Worm (Caenorhabditis elegans) whole organism, mixed stage, embryonic: ENCODE data around the gene F47B8.3.

Experiments
- M03D4.4 ChIP-seq: sonication (generic microtip); optimal IDR thresholded peaks from 2 replicates; lab custom pipeline; 2017; ENCODE audit warnings: mild to moderate bottlenecking, missing genetic modification characterization, missing compliant biosample characterization
- ceh-83 ChIP-seq: fragments of 200-800 bp; sonication (Bioruptor generic); optimal IDR thresholded peaks from 2 replicates; lab custom pipeline; 2018; ENCODE audit warnings: mild to moderate bottlenecking, missing genetic modification characterization, missing compliant biosample characterization
- ces-1 ChIP-seq: fragments of 150-350 bp; optimal IDR thresholded peaks from 2 replicates; lab custom pipeline; 2014; ENCODE audit warnings: missing biosample characterization, missing genetic modification reagents, missing genetic modification characterization
- cnd-1 ChIP-seq: fragments of 200-800 bp; sonication (Bioruptor generic); optimal IDR thresholded peaks from 2 replicates; lab custom pipeline; 2018; ENCODE audit warnings: mild to moderate bottlenecking, missing genetic modification characterization, missing compliant biosample characterization
- drap-1 ChIP-seq: fragments of 200-800 bp; sonication (Bioruptor generic); optimal IDR thresholded peaks from 3 replicates; lab custom pipeline; 2018; ENCODE audit warnings: mild to moderate bottlenecking, missing genetic modification characterization, missing compliant biosample characterization
- elt-1 ChIP-seq: sonication (generic microtip); optimal IDR thresholded peaks from 2 replicates; lab custom pipeline; 2017; ENCODE audit warnings: missing genetic modification characterization, mild to moderate bottlenecking, missing compliant biosample characterization, antibody characterized with exemption, moderate library complexity, borderline replicate concordance; ENCODE audit not compliant: insufficient read depth
- elt-3 ChIP-seq: fragments of 150-350 bp; optimal IDR thresholded peaks from 2 replicates; lab custom pipeline; 2014; ENCODE audit warnings: missing biosample characterization, missing genetic modification characterization
- flh-1 ChIP-seq: fragments of 200-800 bp; sonication (Bioruptor generic); optimal IDR thresholded peaks from 2 replicates; lab custom pipeline; 2018; ENCODE audit warnings: mild to moderate bottlenecking, missing genetic modification characterization, moderate library complexity, missing compliant biosample characterization
- ham-2 ChIP-seq: fragments of 200-800 bp; sonication (Bioruptor generic); optimal IDR thresholded peaks from 2 replicates; lab custom pipeline; 2018; ENCODE audit warnings: mild to moderate bottlenecking, missing genetic modification characterization, missing compliant biosample characterization
- hlh-1 ChIP-seq: fragments of 150-350 bp; optimal IDR thresholded peaks from 2 replicates; lab custom pipeline; 2014; ENCODE audit warnings: missing biosample characterization, missing genetic modification reagents, missing genetic modification characterization
- lin-13 ChIP-seq: fragments of 150-350 bp; optimal IDR thresholded peaks from 2 replicates; lab custom pipeline; 2014; ENCODE audit warnings: missing biosample characterization, missing genetic modification characterization
- lin-32 ChIP-seq: fragments of 200-800 bp; sonication (Bioruptor generic); optimal IDR thresholded peaks from 2 replicates; lab custom pipeline; 2018; ENCODE audit warnings: mild to moderate bottlenecking, missing genetic modification characterization, missing compliant biosample characterization
- lsy-2 ChIP-seq: fragments of 150-350 bp; optimal IDR thresholded peaks from 2 replicates; lab custom pipeline; 2014; ENCODE audit warnings: missing biosample characterization, missing genetic modification characterization
- mab-5 ChIP-seq: fragments of 150-350 bp; optimal IDR thresholded peaks from 2 replicates; lab custom pipeline; 2014; ENCODE audit warnings: missing biosample characterization, missing genetic modification characterization
- mep-1 ChIP-seq: fragments of 150-350 bp; optimal IDR thresholded peaks from 2 replicates; lab custom pipeline; 2017; ENCODE audit warnings: missing biosample characterization, missing genetic modification reagents, missing genetic modification characterization, inconsistent platforms
- mls-2 ChIP-seq: sonication (generic microtip); optimal IDR thresholded peaks from 2 replicates; lab custom pipeline; 2016; ENCODE audit warnings: mild to moderate bottlenecking, missing genetic modification characterization, moderate library complexity, missing compliant biosample characterization
- nhr-2 ChIP-seq: fragments of 150-350 bp; optimal IDR thresholded peaks from 2 replicates; lab custom pipeline; 2014; ENCODE audit warnings: missing biosample characterization, missing genetic modification characterization
- nhr-237 ChIP-seq: fragments of 150-350 bp; optimal IDR thresholded peaks from 2 replicates; lab custom pipeline; 2014; ENCODE audit warnings: missing biosample characterization, missing genetic modification characterization
- nhr-28 ChIP-seq: fragments of 150-350 bp; optimal IDR thresholded peaks from 2 replicates; lab custom pipeline; 2014; ENCODE audit warnings: missing biosample characterization, missing genetic modification characterization
- nhr-76 ChIP-seq: sonication (generic microtip); optimal IDR thresholded peaks from 2 replicates; lab custom pipeline; 2017; ENCODE audit warnings: missing biosample characterization, missing genetic modification characterization
- pha-4 ChIP-seq: fragments of 150-350 bp; optimal IDR thresholded peaks from 2 replicates; lab custom pipeline; 2018; ENCODE audit warnings: missing biosample characterization, missing genetic modification reagents, missing genetic modification characterization
- sem-2 ChIP-seq: fragments of 200-800 bp; sonication (Bioruptor generic); optimal IDR thresholded peaks from 2 replicates; lab custom pipeline; 2018; ENCODE audit warnings: mild to moderate bottlenecking, missing genetic modification characterization, missing compliant biosample characterization
- sptf-1 ChIP-seq: sonication (generic microtip); optimal IDR thresholded peaks from 2 replicates; lab custom pipeline; 2017; ENCODE audit warnings: mild to moderate bottlenecking, missing genetic modification characterization, moderate library complexity, missing compliant biosample characterization
- tbx-8 ChIP-seq: fragments of 200-800 bp; sonication (Bioruptor generic); optimal IDR thresholded peaks from 2 replicates; lab custom pipeline; 2018; ENCODE audit warnings: mild to moderate bottlenecking, missing genetic modification characterization, moderate library complexity, missing compliant biosample characterization
- unc-120 ChIP-seq: sonication (generic microtip); optimal IDR thresholded peaks from 2 replicates; lab custom pipeline; 2017; ENCODE audit warnings: missing genetic modification characterization, missing compliant biosample characterization; ENCODE audit not compliant: poor library complexity, severe bottlenecking
- unc-39 ChIP-seq: fragments of 150-350 bp; optimal IDR thresholded peaks from 2 replicates; lab custom pipeline; 2014; ENCODE audit warnings: missing biosample characterization, missing genetic modification characterization
- unc-62 ChIP-seq: fragments of 150-350 bp; optimal IDR thresholded peaks from 2 replicates; lab custom pipeline; 2014; ENCODE audit warnings: missing biosample characterization, missing genetic modification reagents, missing genetic modification characterization
- zip-8 ChIP-seq: fragments of 150-350 bp; optimal IDR thresholded peaks from 2 replicates; lab custom pipeline; 2014; ENCODE audit warnings: missing biosample characterization, missing genetic modification characterization
- ztf-11 ChIP-seq: fragments of 150-350 bp; optimal IDR thresholded peaks from 2 replicates; lab custom pipeline; 2014; ENCODE audit warnings: missing biosample characterization, missing genetic modification characterization

Gene F47B8.3

ce11 chrV:14299569-14300064 lies 23.2 kb downstream of the F47B8.3 start, which contains the start of the genes spig-3 and F14D7.12:
TSS of gene spig-3 (minus strand) at chrV:14299669.
TSS of gene F14D7.12 (plus strand) at chrV:14300014.
- TF ChIP-seq unc-120 = no peak
- TF ChIP-seq elt-1 (tag; lab: Kevin White, UChicago) = no peak
- no peak for TF ChIP-seq unc-62 (GFP tag; lab: Kevin White, UChicago)
- no peak for TF ChIP-seq nhr-76 (tag; lab: Kevin White, UChicago)

ce11 chrV:14296499-14296898 lies 26.3 kb downstream of the F47B8.3 start, which contains the start of gene F14D7.3:
TSS of gene F14D7.3 (plus strand) at chrV:14296799.
- no peak for TF ChIP-seq nhr-237 (tag; lab: Kevin White, UChicago)
- no peak for TF ChIP-seq zip-8 (tag; lab: Kevin White, UChicago)
- TF ChIP-seq elt-1 (tag; lab: Kevin White, UChicago) = no peak
- TF ChIP-seq mls-2 (tag; lab: Kevin White, UChicago) = no peak
- no peak for TF ChIP-seq unc-62 (GFP tag; lab: Kevin White, UChicago)
- no peak for TF ChIP-seq mab-5 (tag; lab: Kevin White, UChicago)
- no peak for TF ChIP-seq unc-39 (tag; lab: Kevin White, UChicago)
- TF ChIP-seq nhr-28 (tag; lab: Kevin White, UChicago) = no peak
- no peak for TF ChIP-seq cnd-1 (tag; lab: Kevin White, UChicago)
- no peak for TF ChIP-seq hlh-1

- TF ChIP-seq pha-4 (tag; lab: Kevin White, UChicago) = no peak
- TF ChIP-seq elt-3 = no peak
- no peak for TF ChIP-seq lsy-2 (tag; lab: Kevin White, UChicago)
- TF ChIP-seq unc-62 (GFP tag; lab: Kevin White, UChicago) = no peak
- no peak for TF ChIP-seq mls-2 (tag; lab: Kevin White, UChicago)
- no peak for TF ChIP-seq hlh-1
Observed at ce11 chrV:14294396-14294795, 28.4 kb downstream of the F47B8.3 start, which contains the start of gene F14D7.9. TSS of gene F14D7.9 (plus strand) at chrV:14294696.

- TF ChIP-seq mep-1 (tag; lab: Kevin White, UChicago) = no peak
- TF ChIP-seq ztf-11 (tag; lab: Kevin White, UChicago) = no peak
- TF ChIP-seq cnd-1 (tag; lab: Kevin White, UChicago) = no peak
- TF ChIP-seq sptf-1 (tag; lab: Kevin White, UChicago) = no peak
- TF ChIP-seq elt-1 (tag; lab: Kevin White, UChicago) = no peak
- no peak for TF ChIP-seq flh-1
- no peak for TF ChIP-seq tbx-8 (GFP tag; lab: Kevin White, UChicago)
- TF ChIP-seq nhr-28 (tag; lab: Kevin White, UChicago) = no peak
- no peak for TF ChIP-seq ces-1
- TF ChIP-seq nhr-76 (tag; lab: Kevin White, UChicago) = no peak
- no peak for TF ChIP-seq mls-2 (tag; lab: Kevin White, UChicago)
- TF ChIP-seq ceh-83 (GFP tag; lab: Kevin White, UChicago) = no peak
- TF ChIP-seq hlh-1 = no peak
- TF ChIP-seq ham-2 (GFP tag; lab: Kevin White, UChicago) = no peak
- no peak for TF ChIP-seq lin-13 (tag; lab: Kevin White, UChicago)
Observed at ce11 chrV:14293667-14294194, 29.1 kb downstream of the F47B8.3 start, which contains the start of gene F14D7.2. TSS of gene F14D7.2 (minus strand) at chrV:14293717.

- TF ChIP-seq nhr-237 (tag; lab: Kevin White, UChicago) = no peak
- no peak for TF ChIP-seq ces-1
- no peak for TF ChIP-seq flh-1
- TF ChIP-seq sem-2 (GFP tag; lab: Kevin White, UChicago) = no peak
- no peak for TF ChIP-seq ceh-83 (GFP tag; lab: Kevin White, UChicago)
- TF ChIP-seq elt-3 = no peak
- no peak for TF ChIP-seq nhr-2
- no peak for TF ChIP-seq lin-13 (tag; lab: Kevin White, UChicago)
- no peak for TF ChIP-seq ham-2 (GFP tag; lab: Kevin White, UChicago)
- TF ChIP-seq tbx-8 (GFP tag; lab: Kevin White, UChicago) = no peak
- TF ChIP-seq cnd-1 (tag; lab: Kevin White, UChicago) = no peak
- no peak for TF ChIP-seq drap-1 (GFP tag; lab: Kevin White, UChicago)
- TF ChIP-seq unc-120 = no peak
- TF ChIP-seq lin-32 (GFP tag; lab: Kevin White, UChicago) = no peak
- no peak for TF ChIP-seq M03D4.4 (tag; lab: Kevin White, UChicago)
Observed at ce11 chrV:14290636-14291035, 32.2 kb downstream of the F47B8.3 start, which contains the start of gene F14D7.18. TSS of gene F14D7.18 (minus strand) at chrV:14290736.
